Fruit fly (Drosophila melanogaster): ENCODE measurements around the gene upd1.

The upd1 gene

DNA sequence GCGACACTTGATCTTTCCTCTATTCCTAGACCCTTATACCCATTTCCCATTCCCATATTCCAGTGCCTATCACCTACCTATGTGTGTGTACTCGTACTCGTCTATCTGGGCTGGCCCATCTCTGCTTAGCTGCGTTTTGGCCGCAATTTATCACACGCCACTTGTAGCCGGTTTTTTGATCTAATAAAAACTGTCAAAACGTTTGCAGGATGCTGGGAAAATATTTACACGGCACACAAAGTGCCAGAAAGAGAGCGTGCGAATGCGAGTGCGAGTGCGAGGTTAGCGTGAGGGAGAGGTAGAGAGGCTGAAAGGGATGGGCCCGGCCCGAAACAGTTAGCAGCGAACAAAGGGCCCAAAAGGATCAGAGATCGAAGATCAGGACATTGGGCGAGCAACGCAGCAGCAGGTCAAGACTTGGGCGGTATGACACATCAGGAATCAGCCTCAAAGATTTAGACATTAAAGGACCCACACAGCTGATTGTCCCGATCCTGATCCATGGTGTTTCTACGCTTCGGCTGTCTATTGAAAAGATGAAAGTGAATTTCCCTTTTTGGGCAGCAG lies 49.0 kb downstream of the upd1 start:
- TF ChIP-seq CTCF (optimal IDR thresholded peaks at IDR 0.05), result no peak
- no peak for TF ChIP-seq CG8478 (optimal IDR thresholded peaks at IDR 0.05)

DNA sequence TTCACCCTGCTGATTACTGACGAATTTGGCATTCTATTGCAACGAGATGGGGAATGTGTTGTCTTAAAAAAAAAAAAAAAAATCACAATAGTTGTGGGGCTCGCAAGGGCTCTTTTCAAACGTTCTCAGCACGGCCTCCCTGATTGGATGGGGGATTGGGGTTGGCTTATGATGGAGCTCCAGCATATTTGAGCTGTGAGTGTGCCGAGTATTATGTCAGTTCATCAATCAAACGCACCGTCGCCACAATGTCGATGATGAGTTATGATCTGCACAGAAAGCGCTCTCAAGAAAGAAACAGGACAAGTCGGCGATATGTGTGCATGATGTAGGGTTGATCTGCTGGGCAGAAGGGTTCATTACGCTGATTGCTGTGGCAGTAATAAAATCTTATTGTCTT lies 49.7 kb downstream of the upd1 start, which contains the start of gene CG15059:
TSS of gene CG15059 (minus strand) at position 101 of the 400 bp plus-strand sequence.
- TF ChIP-seq CG8478 (optimal IDR thresholded peaks at IDR 0.05) (no peak), CTCF (optimal IDR thresholded peaks at IDR 0.05) (no peak)

DNA sequence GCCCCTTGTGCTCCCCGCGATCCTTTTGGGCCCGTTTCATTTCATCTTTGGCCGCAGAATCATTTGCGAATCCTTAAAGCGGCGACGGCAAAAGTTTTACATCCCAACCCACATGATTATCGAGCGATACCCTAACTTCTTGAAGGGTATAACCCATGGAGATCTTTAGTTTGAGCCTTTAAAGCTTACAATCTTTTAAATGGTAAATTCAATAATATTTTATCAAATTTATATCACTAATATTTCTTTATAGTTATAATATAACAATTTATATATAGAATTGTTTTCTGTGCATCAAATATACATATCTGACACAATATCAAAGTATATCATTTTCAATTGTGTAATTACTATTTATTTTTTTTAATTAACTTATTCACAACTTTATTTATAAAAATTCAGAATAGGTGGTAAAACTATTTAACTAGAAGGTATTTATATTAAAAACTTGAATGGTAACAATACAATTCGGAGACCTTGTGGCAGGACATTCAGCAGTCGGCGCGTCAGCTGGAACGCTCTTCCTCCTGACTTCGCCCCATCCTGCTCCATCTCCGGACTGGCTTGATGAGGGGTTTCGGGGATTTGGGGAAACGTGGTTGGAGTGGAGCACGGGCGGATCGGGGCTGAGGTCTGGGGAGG lies 52.7 kb downstream of the upd1 start:
- TF ChIP-seq CG8478 (optimal IDR thresholded peaks at IDR 0.05) (no peak), CTCF (optimal IDR thresholded peaks at IDR 0.05) (no peak)

All from S2 (cell line).